Worm (Caenorhabditis elegans) whole organism, young adult: Measurements from ENCODE around the gene F15E6.10.

Experiments
- B0336.3 ChIP-seq: fragments of 200-800 bp; sonication (Bioruptor generic); IDR thresholded peaks from 2 replicates; pipeline ENCODE4 v1.3.6; 2022; ENCODE audit warnings: missing genetic modification characterization, missing compliant biosample characterization
- F33H1.4 ChIP-seq: fragments of 200-800 bp; sonication (Bioruptor generic); IDR thresholded peaks from 2 replicates; pipeline ENCODE4 v1.3.6; 2022; ENCODE audit warnings: missing genetic modification reagents, missing genetic modification characterization, missing compliant biosample characterization
- F52B5.7 ChIP-seq: sonication (generic microtip); optimal IDR thresholded peaks from 2 replicates; lab custom pipeline; 2016; ENCODE audit warnings: mild to moderate bottlenecking, missing genetic modification characterization, missing compliant biosample characterization
- F55B11.4 ChIP-seq: sonication (generic microtip); optimal IDR thresholded peaks from 2 replicates; lab custom pipeline; 2016; ENCODE audit warnings: missing compliant biosample characterization, missing genetic modification characterization, borderline replicate concordance; ENCODE audit not compliant: insufficient read depth
- F57C9.4 ChIP-seq: sonication (generic microtip); optimal IDR thresholded peaks from 2 replicates; lab custom pipeline; 2017; ENCODE audit warnings: mild to moderate bottlenecking, missing genetic modification characterization, missing compliant biosample characterization
- K11D2.4 ChIP-seq: fragments of 200-800 bp; sonication (Bioruptor generic); IDR thresholded peaks from 2 replicates; pipeline ENCODE4 v1.3.6; 2022; ENCODE audit warnings: missing genetic modification reagents, missing genetic modification characterization, missing compliant biosample characterization
- Y56A3A.18 ChIP-seq: fragments of 200-800 bp; sonication (Bioruptor generic); IDR thresholded peaks from 2 replicates; pipeline ENCODE4 v1.3.6; 2022; ENCODE audit warnings: missing genetic modification reagents, missing genetic modification characterization, missing compliant biosample characterization
- akir-1 ChIP-seq: fragments of 200-800 bp; sonication (Bioruptor generic); optimal IDR thresholded peaks from 2 replicates; lab custom pipeline; 2018; ENCODE audit warnings: mild to moderate bottlenecking, missing genetic modification characterization, moderate library complexity, missing compliant biosample characterization
- attf-3 ChIP-seq: fragments of 200-800 bp; sonication (Bioruptor generic); conservative IDR thresholded peaks from 2 replicates; pipeline ENCODE4 v1.3.6; 2022; ENCODE audit warnings: missing genetic modification reagents, missing genetic modification characterization, missing compliant biosample characterization
- attf-5 ChIP-seq: fragments of 200-800 bp; sonication (Bioruptor generic); optimal IDR thresholded peaks from 2 replicates; lab custom pipeline; 2018; ENCODE audit warnings: mild to moderate bottlenecking, missing genetic modification characterization, missing compliant biosample characterization
- ccch-3 ChIP-seq: fragments of 200-800 bp; sonication (Bioruptor generic); optimal IDR thresholded peaks from 2 replicates; lab custom pipeline; 2018; ENCODE audit warnings: mild to moderate bottlenecking, missing genetic modification characterization, missing compliant biosample characterization
- ceh-58 ChIP-seq: fragments of 200-800 bp; sonication (Bioruptor generic); IDR thresholded peaks from 2 replicates; pipeline ENCODE4 v1.3.6; 2022; ENCODE audit warnings: missing genetic modification characterization, missing compliant biosample characterization
- ceh-79 ChIP-seq: sonication (generic microtip); optimal IDR thresholded peaks from 2 replicates; lab custom pipeline; 2017; ENCODE audit warnings: mild to moderate bottlenecking, missing genetic modification characterization, missing compliant biosample characterization
- chd-7 ChIP-seq: sonication (generic microtip); optimal IDR thresholded peaks from 2 replicates; lab custom pipeline; 2016; ENCODE audit warnings: mild to moderate bottlenecking, missing genetic modification characterization, moderate library complexity, missing compliant biosample characterization
- dpff-1 ChIP-seq: sonication (generic microtip); optimal IDR thresholded peaks from 2 replicates; lab custom pipeline; 2017; ENCODE audit warnings: mild to moderate bottlenecking, missing genetic modification characterization, missing compliant biosample characterization
- efl-1 ChIP-seq: fragments of 150-350 bp; optimal IDR thresholded peaks from 2 replicates; lab custom pipeline; 2014; ENCODE audit warnings: missing biosample characterization, missing genetic modification reagents, missing genetic modification characterization
- egrh-3 ChIP-seq: fragments of 200-800 bp; sonication (Bioruptor generic); IDR thresholded peaks from 2 replicates; pipeline ENCODE4 v1.3.6; 2022; ENCODE audit warnings: missing genetic modification reagents, missing genetic modification characterization, missing compliant biosample characterization
- ekl-4 ChIP-seq: fragments of 200-800 bp; sonication (Bioruptor generic); IDR thresholded peaks from 2 replicates; pipeline ENCODE4 v1.3.6; 2022; ENCODE audit warnings: missing genetic modification reagents, missing genetic modification characterization, missing compliant biosample characterization
- ets-4 ChIP-seq: fragments of 200-800 bp; sonication (Bioruptor generic); optimal IDR thresholded peaks from 2 replicates; lab custom pipeline; 2018; ENCODE audit warnings: mild to moderate bottlenecking, missing genetic modification characterization, missing compliant biosample characterization
- hmg-1.2 ChIP-seq: fragments of 200-800 bp; sonication (Bioruptor generic); IDR thresholded peaks from 2 replicates; pipeline ENCODE4 v1.3.6; 2022; ENCODE audit warnings: missing genetic modification reagents, missing genetic modification characterization, missing compliant biosample characterization
- madf-3 ChIP-seq: fragments of 200-800 bp; sonication (Bioruptor generic); IDR thresholded peaks from 2 replicates; pipeline ENCODE4 v1.3.6; 2022; ENCODE audit warnings: missing genetic modification reagents, missing genetic modification characterization, missing compliant biosample characterization
- nfyb-1 ChIP-seq: fragments of 200-800 bp; sonication (Bioruptor generic); IDR thresholded peaks from 2 replicates; pipeline ENCODE4 v1.3.6; 2022; ENCODE audit warnings: missing genetic modification reagents, missing genetic modification characterization, missing compliant biosample characterization
- nhr-120 ChIP-seq: fragments of 200-800 bp; sonication (Bioruptor generic); IDR thresholded peaks from 2 replicates; pipeline ENCODE4 v1.3.6; 2022; ENCODE audit warnings: missing genetic modification characterization, missing compliant biosample characterization
- pbrm-1 ChIP-seq: fragments of 200-800 bp; sonication (Bioruptor generic); IDR thresholded peaks from 2 replicates; pipeline ENCODE4 v1.3.6; 2022; ENCODE audit warnings: missing genetic modification reagents, missing genetic modification characterization, missing compliant biosample characterization
- rec-8 ChIP-seq, 2 experiments: sonication (generic microtip); optimal IDR thresholded peaks; 2 replicates each; lab custom pipeline; 2016; ENCODE audit warnings: mild to moderate bottlenecking in 2 of 2, missing genetic modification characterization in 2 of 2, missing genetic modification reagents in 2 of 2, missing genotype in 2 of 2, missing biosample characterization in 1 of 2, missing compliant biosample characterization in 1 of 2, moderate library complexity in 1 of 2
- repo-1 ChIP-seq: sonication (generic microtip); optimal IDR thresholded peaks from 2 replicates; lab custom pipeline; 2017; ENCODE audit warnings: mild to moderate bottlenecking, missing genetic modification characterization, missing compliant biosample characterization
- sea-2 ChIP-seq: fragments of 200-800 bp; sonication (Bioruptor generic); IDR thresholded peaks from 2 replicates; pipeline ENCODE4 v1.3.6; 2022; ENCODE audit warnings: missing genetic modification characterization, missing compliant biosample characterization
- snpc-1.1 ChIP-seq: sonication (generic microtip); optimal IDR thresholded peaks from 2 replicates; lab custom pipeline; 2017; ENCODE audit warnings: missing genetic modification characterization, mild to moderate bottlenecking, missing compliant biosample characterization, antibody characterized with exemption, moderate library complexity, missing genotype, missing genetic modification reagents; ENCODE audit not compliant: insufficient read depth
- snpc-4 ChIP-seq, 5 experiments: fragments of 150-350 bp in 1 of 5; sonication (generic microtip) in 4 of 5; optimal IDR thresholded peaks; 2 replicates each; lab custom pipeline; 2014 to 2018; ENCODE audit warnings: missing genetic modification characterization in 5 of 5, missing biosample characterization in 3 of 5, antibody characterized with exemption in 2 of 5, mild to moderate bottlenecking in 2 of 5, missing compliant biosample characterization in 2 of 5, missing genotype in 2 of 5, moderate library complexity in 2 of 5, missing genetic modification reagents in 1 of 5
- tbp1 ChIP-seq: fragments of 200-800 bp; sonication (Bioruptor generic); optimal IDR thresholded peaks from 2 replicates; lab custom pipeline; 2018; ENCODE audit warnings: mild to moderate bottlenecking, missing genetic modification characterization, missing compliant biosample characterization
- unc-62 ChIP-seq: fragments of 150-350 bp; optimal IDR thresholded peaks from 2 replicates; lab custom pipeline; 2014; ENCODE audit warnings: missing biosample characterization, missing genetic modification reagents, missing genetic modification characterization
- zfh-2 ChIP-seq: fragments of 200-800 bp; sonication (Bioruptor generic); conservative IDR thresholded peaks from 2 replicates; pipeline ENCODE4 v1.3.6; 2022; ENCODE audit warnings: missing genetic modification reagents, missing genetic modification characterization, missing compliant biosample characterization
- ztf-26 ChIP-seq: sonication (generic microtip); optimal IDR thresholded peaks from 2 replicates; lab custom pipeline; 2017; ENCODE audit warnings: missing genetic modification characterization, missing compliant biosample characterization
- ztf-3 ChIP-seq: fragments of 200-800 bp; sonication (Bioruptor generic); optimal IDR thresholded peaks from 2 replicates; lab custom pipeline; 2018; ENCODE audit warnings: mild to moderate bottlenecking, missing genetic modification characterization, missing compliant biosample characterization
- ztf-6 ChIP-seq: fragments of 200-800 bp; sonication (Bioruptor generic); IDR thresholded peaks from 2 replicates; pipeline ENCODE4 v1.3.6; 2022; ENCODE audit warnings: missing genetic modification reagents, missing genetic modification characterization, missing compliant biosample characterization

F15E6.10 gene

DNA sequence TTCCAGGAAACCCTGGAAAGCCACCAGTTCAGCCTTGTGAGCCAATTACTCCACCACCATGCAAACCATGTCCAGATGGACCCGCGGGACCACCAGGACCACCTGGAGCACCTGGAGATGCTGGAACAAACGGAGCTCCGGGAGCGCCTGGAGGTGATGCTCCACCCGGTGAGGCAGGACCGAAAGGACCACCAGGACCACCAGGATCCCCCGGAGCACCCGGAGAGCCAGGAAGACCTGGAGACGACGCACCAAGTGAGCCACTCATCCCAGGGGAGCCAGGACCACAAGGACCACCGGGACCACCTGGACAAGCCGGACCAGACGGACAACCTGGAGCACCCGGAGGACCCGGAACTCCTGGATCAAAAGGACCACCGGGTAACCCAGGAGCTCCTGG lies 28.0 kb upstream of the F15E6.10 start:
- no peak for TF ChIP-seq efl-1 (GFP tag; lab: Kevin White, UChicago)
- TF ChIP-seq ztf-26 (tag; lab: Kevin White, UChicago): no peak
- no peak for TF ChIP-seq pbrm-1
- no peak for TF ChIP-seq F55B11.4 (tag; lab: Kevin White, UChicago)
- TF ChIP-seq B0336.3 (GFP tag; lab: Robert Waterston, UW): no peak
- no peak for TF ChIP-seq ccch-3 (GFP tag; lab: Kevin White, UChicago)
- no peak for TF ChIP-seq nhr-120
- no peak for TF ChIP-seq nfyb-1
- peak; percentile 97 for TF ChIP-seq egrh-3 (GFP tag; lab: Robert Waterston, UW)
- no peak for TF ChIP-seq ztf-3
- TF ChIP-seq madf-3 (GFP tag; lab: Robert Waterston, UW): no peak
- TF ChIP-seq ekl-4 (GFP tag; lab: Robert Waterston, UW): no peak
- no peak for TF ChIP-seq Y56A3A.18 (GFP tag; lab: Robert Waterston, UW)
- TF ChIP-seq zfh-2: peak; percentile 96
- no peak for TF ChIP-seq ceh-58 (GFP tag; lab: Robert Waterston, UW)
- TF ChIP-seq F52B5.7 (tag; lab: Kevin White, UChicago): no peak
- no peak for TF ChIP-seq K11D2.4 (GFP tag; lab: Robert Waterston, UW)
- no peak for TF ChIP-seq repo-1 (tag; lab: Kevin White, UChicago)
- TF ChIP-seq attf-3 (GFP tag; lab: Robert Waterston, UW): 0 out of 2 replicates have a peak, but pooled peaks have one; percentile 1
- TF ChIP-seq attf-5 (GFP tag; lab: Kevin White, UChicago): no peak
- no peak for TF ChIP-seq tbp1 (GFP tag; lab: Kevin White, UChicago)
- no peak for TF ChIP-seq akir-1 (GFP tag; lab: Kevin White, UChicago)
- TF ChIP-seq dpff-1 (tag; lab: Kevin White, UChicago): no peak
- TF ChIP-seq, all 124 proteins: peak for 3

DNA sequence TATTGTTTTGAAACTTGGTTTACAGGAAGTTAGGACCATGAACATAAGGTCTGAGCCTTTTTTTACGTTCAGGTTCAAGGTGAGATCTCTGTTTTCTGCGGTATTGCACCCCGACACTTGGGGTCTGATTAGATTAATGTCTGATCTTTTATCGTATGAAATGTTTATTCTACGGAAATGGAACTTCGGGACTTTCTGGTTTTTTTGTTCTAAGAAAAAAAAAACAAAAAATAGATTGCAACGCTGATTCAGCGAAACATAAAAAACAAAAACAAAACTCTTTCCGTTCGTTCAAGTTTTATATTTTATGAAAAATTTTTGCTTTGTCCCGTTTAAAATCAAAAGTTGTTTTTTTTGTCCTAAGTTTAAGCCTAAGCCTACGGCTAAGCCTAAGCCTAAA lies 27.4 kb upstream of the F15E6.10 start, which contains the start of gene F36A4.5:
F36A4.5 (plus strand) TSS at position 301 of the 400 bp plus-strand sequence.
- no peak for TF ChIP-seq unc-62
- no peak for TF ChIP-seq repo-1 (tag; lab: Kevin White, UChicago)
- no peak for TF ChIP-seq chd-7
- TF ChIP-seq pbrm-1: no peak
- TF ChIP-seq, all 124 proteins: peak for 0

DNA sequence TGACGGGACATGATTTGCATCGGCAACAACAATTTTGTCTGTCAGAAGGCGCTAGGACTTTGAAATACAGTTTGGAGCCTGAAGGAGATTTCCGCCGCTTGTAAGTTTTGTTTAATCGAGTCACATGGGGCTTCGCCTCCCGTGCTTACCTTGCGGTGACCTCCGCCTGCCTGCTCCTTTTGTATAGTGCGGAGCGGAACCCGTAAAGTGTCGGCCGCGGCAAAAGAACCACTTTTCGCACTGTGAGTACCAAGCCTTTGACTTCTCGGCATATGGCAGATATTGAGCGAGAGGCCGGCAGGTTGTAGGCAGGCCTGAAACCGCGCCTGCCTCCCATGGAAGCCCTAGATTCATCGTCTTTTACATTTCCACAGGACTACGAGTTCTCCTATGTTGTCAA lies 26.7 kb upstream of the F15E6.10 start:
- TF ChIP-seq pbrm-1 (no peak), ztf-6 (GFP tag; lab: Robert Waterston, UW) (no peak), snpc-1.1 (tag; lab: Kevin White, UChicago) (peak; percentile 41), hmg-1.2 (GFP tag; lab: Robert Waterston, UW) (peak; percentile 43; the same call in 1 of the 2 replicates), rec-8 (tag; optimal IDR thresholded peaks at IDR 0.05; lab: Kevin White, UChicago) (no peak), sea-2 (GFP tag; lab: Robert Waterston, UW) (no peak), ets-4 (GFP tag; lab: Kevin White, UChicago) (no peak), snpc-4 (GFP tag; optimal IDR thresholded peaks at IDR 0.05; lab: Kevin White, UChicago) (peak; percentile 33), snpc-4 (tag; optimal IDR thresholded peaks at IDR 0.05; lab: Kevin White, UChicago) (peak in 2 of 4 experiments; percentile 8 to 83), zfh-2 (peak; percentile 64), F57C9.4 (tag; lab: Kevin White, UChicago) (no peak)
- TF ChIP-seq, all 124 proteins: peak for 4

DNA sequence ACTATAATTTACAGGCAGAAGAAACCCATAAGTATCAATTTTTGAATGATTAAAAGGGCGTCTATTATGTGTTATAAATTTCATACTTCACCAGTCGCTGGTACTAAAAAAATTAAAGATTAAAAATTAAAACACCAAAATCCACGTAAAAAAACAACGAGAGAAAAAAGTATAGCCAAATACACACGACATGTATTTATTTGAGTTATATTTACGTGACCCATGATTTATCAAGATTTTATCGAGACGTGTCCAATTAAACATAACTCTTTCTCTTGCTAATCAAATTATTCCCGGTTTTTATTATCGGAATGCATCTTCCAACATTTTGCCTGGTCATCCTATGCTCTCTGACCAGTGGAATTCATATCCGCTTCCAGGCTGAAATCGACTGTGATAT lies 25.3 kb upstream of the F15E6.10 start, which contains the start of gene F36A4.4:
F36A4.4 (plus strand) TSS at position 301 of the 400 bp plus-strand sequence.
- no peak for TF ChIP-seq F33H1.4 (GFP tag; lab: Robert Waterston, UW)
- TF ChIP-seq ets-4 (GFP tag; lab: Kevin White, UChicago): no peak
- TF ChIP-seq ceh-79 (tag; lab: Kevin White, UChicago): no peak
- no peak for TF ChIP-seq ekl-4 (GFP tag; lab: Robert Waterston, UW)
